Fruit fly (Drosophila melanogaster): ENCODE results near the gene CG9541.

Gene CG9541

dm6 chr2L:8984614-8985318 lies 9.5 kb upstream of the CG9541 start, which contains the start of gene CG13101 (continued):
- TF ChIP-seq pan (optimal IDR thresholded peaks at IDR 0.05) (no peak), pan (GFP tag; optimal IDR thresholded peaks at IDR 0.05 in 1 of 2, IDR thresholded peaks at IDR 0.05 in 1 of 2) (peak in 1 of 2 experiments; percentile 98), CG7963 (GFP tag; IDR thresholded peaks at IDR 0.05; ENCODE audit: partially characterized antibody) (no peak), Hr39 (optimal IDR thresholded peaks at IDR 0.05) (no peak), CG1602 (GFP tag; optimal IDR thresholded peaks at IDR 0.05) (peak; percentile 81), Dip3 (GFP tag; optimal IDR thresholded peaks at IDR 0.05) (peak; percentile 81), dati (GFP tag; IDR thresholded peaks at IDR 0.05) (peak; percentile 61; the same call in 1 of the 2 replicates), exex (tag; optimal IDR thresholded peaks at IDR 0.05) (peak; percentile 70), sens (GFP tag) (peak; percentile 98), PHDP (tag; optimal IDR thresholded peaks at IDR 0.05) (peak; percentile 96), CG18476 (GFP tag; optimal IDR thresholded peaks at IDR 0.05) (peak; percentile 90), cwo (GFP tag; optimal IDR thresholded peaks at IDR 0.05) (peak; percentile 89), CG3407 (GFP tag; optimal IDR thresholded peaks at IDR 0.05) (peak; percentile 87), CG12769 (tag; optimal IDR thresholded peaks at IDR 0.05) (peak; percentile 90), hth (optimal IDR thresholded peaks at IDR 0.05) (no peak), cad (GFP tag; optimal IDR thresholded peaks at IDR 0.05) (no peak), CG6765 (GFP tag; optimal IDR thresholded peaks at IDR 0.05) (peak; percentile 82), CG17186 (GFP tag; optimal IDR thresholded peaks at IDR 0.05) (no peak), CG17802 (tag; optimal IDR thresholded peaks at IDR 0.05) (peak; percentile 57), croc (GFP tag; conservative IDR thresholded peaks at IDR 0.05) (peak; percentile 83), dmrt99B (tag; optimal IDR thresholded peaks at IDR 0.05) (peak; percentile 92), peb (GFP tag; IDR thresholded peaks at IDR 0.05) (peak; percentile 85), CG6813 (GFP tag; optimal IDR thresholded peaks at IDR 0.05) (peak; percentile 91), nerfin-1 (tag; optimal IDR thresholded peaks at IDR 0.05) (peak; percentile 78), sima (GFP tag; optimal IDR thresholded peaks at IDR 0.05) (no peak), crol (GFP tag; IDR thresholded peaks at IDR 0.05) (peak; percentile 72), crc (GFP tag; optimal IDR thresholded peaks at IDR 0.05) (peak; percentile 63), dmrt11E (tag; optimal IDR thresholded peaks at IDR 0.05) (peak; percentile 91), CG15514 (GFP tag; optimal IDR thresholded peaks at IDR 0.05) (peak; percentile 88), Bdp1 (GFP tag; optimal IDR thresholded peaks at IDR 0.05) (peak; percentile 77), Fer3 (tag; optimal IDR thresholded peaks at IDR 0.05) (peak; percentile 94), disco-r (GFP tag; optimal IDR thresholded peaks at IDR 0.05) (peak; percentile 74), ttk (GFP tag; IDR thresholded peaks at IDR 0.05) (peak; percentile 93), CG4820 (GFP tag; optimal IDR thresholded peaks at IDR 0.05) (peak; percentile 87), B-H2 (GFP tag; optimal IDR thresholded peaks at IDR 0.05) (no peak), Bteb2 (GFP tag; optimal IDR thresholded peaks at IDR 0.05) (peak; percentile 91), Sox102F (GFP tag; optimal IDR thresholded peaks at IDR 0.05) (peak; percentile 86), otp (GFP tag; IDR thresholded peaks at IDR 0.05) (peak; percentile 86), repo (GFP tag; optimal IDR thresholded peaks at IDR 0.05) (peak; percentile 68), HmgD (GFP tag; optimal IDR thresholded peaks at IDR 0.05) (no peak), tin (GFP tag; optimal IDR thresholded peaks at IDR 0.05) (peak; percentile 88), Tbp (GFP tag; optimal IDR thresholded peaks at IDR 0.05) (no peak), CG7786 (GFP tag; optimal IDR thresholded peaks at IDR 0.05) (peak; percentile 83), Nf-YC (tag; optimal IDR thresholded peaks at IDR 0.05) (peak; percentile 71), unc-4 (GFP tag; IDR thresholded peaks at IDR 0.05; ENCODE audit: partially characterized antibody) (no peak), CG12942 (GFP tag; optimal IDR thresholded peaks at IDR 0.05) (peak; percentile 89), sr (GFP tag; IDR thresholded peaks at IDR 0.05) (no peak), Hand (GFP tag; optimal IDR thresholded peaks at IDR 0.05) (peak; percentile 74), CG10274 (GFP tag; optimal IDR thresholded peaks at IDR 0.05) (peak; percentile 55), CG1832 (GFP tag; optimal IDR thresholded peaks at IDR 0.05) (no peak), tgo (GFP tag; IDR thresholded peaks at IDR 0.05) (peak; percentile 96)

All from whole organism, embryonic.